Worm (Caenorhabditis elegans) whole organism, L4 larva: ENCODE measurements around the gene tbc-13.

Experiments
- F37D6.2 ChIP-seq: sonication (generic microtip); optimal IDR thresholded peaks from 2 replicates; lab custom pipeline; 2016; ENCODE audit warnings: mild to moderate bottlenecking, missing genetic modification characterization, missing compliant biosample characterization
- ama-1 ChIP-seq: fragments of 150-350 bp; optimal IDR thresholded peaks from 2 replicates; lab custom pipeline; 2014; ENCODE audit warnings: inconsistent platforms, mixed read lengths
- egl-27 ChIP-seq: sonication (generic microtip); optimal IDR thresholded peaks from 3 replicates; lab custom pipeline; 2017; ENCODE audit warnings: missing biosample characterization, missing genetic modification reagents, missing genetic modification characterization
- lin-29 ChIP-seq: fragments of 200-800 bp; sonication (Bioruptor generic); IDR thresholded peaks from 2 replicates; pipeline ENCODE4 v1.3.6; 2022; ENCODE audit warnings: missing genetic modification reagents, missing genetic modification characterization, missing compliant biosample characterization
- lir-3 ChIP-seq: sonication (generic microtip); optimal IDR thresholded peaks from 2 replicates; lab custom pipeline; 2016; ENCODE audit warnings: mild to moderate bottlenecking, missing genetic modification characterization, missing compliant biosample characterization
- mep-1 ChIP-seq: fragments of 150-350 bp; sonication (generic microtip); optimal IDR thresholded peaks from 3 replicates; lab custom pipeline; 2014; ENCODE audit warnings: missing biosample characterization, missing genetic modification characterization
- nhr-6 ChIP-seq: fragments of 150-350 bp; optimal IDR thresholded peaks from 2 replicates; lab custom pipeline; 2014; ENCODE audit warnings: missing biosample characterization, missing genetic modification characterization
- set-16 ChIP-seq: fragments of 200-800 bp; sonication (Bioruptor generic); IDR thresholded peaks from 2 replicates; pipeline ENCODE4 v1.3.6; 2022; ENCODE audit warnings: missing genetic modification reagents, missing genetic modification characterization, missing compliant biosample characterization
- skn-1 ChIP-seq: fragments of 150-350 bp; optimal IDR thresholded peaks from 2 replicates; lab custom pipeline; 2014; ENCODE audit warnings: missing biosample characterization, missing genetic modification characterization
- snpc-4 ChIP-seq: fragments of 150-350 bp; optimal IDR thresholded peaks from 2 replicates; lab custom pipeline; 2014; ENCODE audit warnings: missing biosample characterization, missing genetic modification characterization
- zag-1 ChIP-seq: fragments of 150-350 bp; optimal IDR thresholded peaks from 2 replicates; lab custom pipeline; 2014; ENCODE audit warnings: missing biosample characterization, missing genetic modification characterization

- TF ChIP-seq egl-27 (tag; lab: Kevin White, UChicago) = no peak
- TF ChIP-seq ama-1 (lab: Kevin White, UChicago) = no peak
- no peak for TF ChIP-seq snpc-4 (tag; lab: Kevin White, UChicago)
- TF ChIP-seq nhr-6 (tag; lab: Kevin White, UChicago) = no peak
- no peak for TF ChIP-seq lir-3 (tag; lab: Kevin White, UChicago)
- TF ChIP-seq zag-1 (tag; lab: Kevin White, UChicago) = no peak
- TF ChIP-seq F37D6.2 (tag; lab: Kevin White, UChicago) = no peak
- TF ChIP-seq mep-1 (tag; lab: Kevin White, UChicago) = no peak
- TF ChIP-seq skn-1 (tag; lab: Kevin White, UChicago) = no peak
- no peak for TF ChIP-seq set-16
- TF ChIP-seq lin-29 (GFP tag; lab: Robert Waterston, UW) = no peak
Observed at ce11 chrX:12518982-12519381, 34.1 kb downstream of the tbc-13 start.
